Fruit fly (Drosophila melanogaster): ENCODE measurements around the gene kuk.

Gene kuk

dm6 chr3R:17059811-17060169, 20.3 kb upstream of the kuk start:
- TF ChIP-seq CTCF (optimal IDR thresholded peaks at IDR 0.05) = no peak
- TF ChIP-seq CG8478 (optimal IDR thresholded peaks at IDR 0.05) = no peak

- TF ChIP-seq CTCF (optimal IDR thresholded peaks at IDR 0.05) = no peak
- no peak for TF ChIP-seq CG8478 (optimal IDR thresholded peaks at IDR 0.05)
Observed at dm6 chr3R:17060244-17060664, 19.8 kb upstream of the kuk start.

- no peak for TF ChIP-seq CTCF (optimal IDR thresholded peaks at IDR 0.05)
- no peak for TF ChIP-seq CG8478 (optimal IDR thresholded peaks at IDR 0.05)
Observed at dm6 chr3R:17060809-17061394, 19.1 kb upstream of the kuk start.

- TF ChIP-seq CG8478 (optimal IDR thresholded peaks at IDR 0.05) = no peak
- no peak for TF ChIP-seq CTCF (optimal IDR thresholded peaks at IDR 0.05)
Observed at dm6 chr3R:17061736-17062371, 18.2 kb upstream of the kuk start.

- TF ChIP-seq CTCF (optimal IDR thresholded peaks at IDR 0.05) (no peak), CG8478 (optimal IDR thresholded peaks at IDR 0.05) (no peak)
Observed at dm6 chr3R:17062705-17063104, 17.3 kb upstream of the kuk start.

dm6 chr3R:17063763-17064162, 16.3 kb upstream of the kuk start:
- TF ChIP-seq CG8478 (optimal IDR thresholded peaks at IDR 0.05) (no peak), CTCF (optimal IDR thresholded peaks at IDR 0.05) (no peak)

- TF ChIP-seq CTCF (optimal IDR thresholded peaks at IDR 0.05) = no peak
- TF ChIP-seq CG8478 (optimal IDR thresholded peaks at IDR 0.05) = no peak
Observed at dm6 chr3R:17065018-17065784, 14.8 kb upstream of the kuk start.

- TF ChIP-seq CG8478 (optimal IDR thresholded peaks at IDR 0.05) (no peak), CTCF (optimal IDR thresholded peaks at IDR 0.05) (no peak)
Observed at dm6 chr3R:17066077-17066476, 14.0 kb upstream of the kuk start.

dm6 chr3R:17066828-17067430, 13.1 kb upstream of the kuk start:
- TF ChIP-seq CG8478 (optimal IDR thresholded peaks at IDR 0.05) (no peak), CTCF (optimal IDR thresholded peaks at IDR 0.05) (no peak)

dm6 chr3R:17067721-17068120, 12.3 kb upstream of the kuk start:
- TF ChIP-seq CTCF (optimal IDR thresholded peaks at IDR 0.05) (no peak), CG8478 (optimal IDR thresholded peaks at IDR 0.05) (no peak)

dm6 chr3R:17072526-17073114, 7.4 kb upstream of the kuk start, which contains the start of the genes Ns1 and mRpS11:
Ns1 (minus strand) TSS chr3R:17072675.
mRpS11 (plus strand) TSS chr3R:17072732.
- TF ChIP-seq CTCF (optimal IDR thresholded peaks at IDR 0.05) (peak; percentile 14 to 34), CG8478 (optimal IDR thresholded peaks at IDR 0.05) (no peak)

- TF ChIP-seq CG8478 (optimal IDR thresholded peaks at IDR 0.05) (no peak), CTCF (optimal IDR thresholded peaks at IDR 0.05) (peak in 1 of 2 experiments; percentile 8)
Observed at dm6 chr3R:17077968-17078417, 2.1 kb upstream of the kuk start.

- TF ChIP-seq CTCF (optimal IDR thresholded peaks at IDR 0.05) (no peak), CG8478 (optimal IDR thresholded peaks at IDR 0.05) (no peak)
Observed at dm6 chr3R:17078961-17079858, 834 bp upstream of the kuk start.
